Worm (Caenorhabditis elegans): ENCODE results near the gene gcsh-1.
A peak's percentile ranks its signal among the peaks of the same experiment; 100 is the strongest.
"Not testable (repeated sequence)": the region's sequence is repeated elsewhere in the genome, so short reads cannot be mapped to it uniquely, and the experiment has no call there.

Gene gcsh-1

ce11 chrX:14537625-14538024 lies 22.8 kb upstream of the gcsh-1 start:
- TF ChIP-seq ceh-36 (tag; optimal IDR thresholded peaks at IDR 0.05) (no peak), hmg-4 (GFP tag; optimal IDR thresholded peaks at IDR 0.05) (no peak), F13C5.2 (tag; optimal IDR thresholded peaks at IDR 0.05) (no peak), sea-1 (GFP tag; conservative IDR thresholded peaks at IDR 0.05) (no peak), ets-7 (tag; optimal IDR thresholded peaks at IDR 0.05) (no peak), hnd-1 (tag; optimal IDR thresholded peaks at IDR 0.05) (no peak), tbx-37 (GFP tag; conservative IDR thresholded peaks at IDR 0.05) (no peak), hmbx-1 (tag; optimal IDR thresholded peaks at IDR 0.05) (no peak), ceh-13 (GFP tag; optimal IDR thresholded peaks at IDR 0.05) (no peak), tbx-11 (GFP tag; IDR thresholded peaks at IDR 0.05) (no peak), tra-4 (tag; optimal IDR thresholded peaks at IDR 0.05) (no peak), scrt-1 (GFP tag; IDR thresholded peaks at IDR 0.05) (no peak), pes-1 (GFP tag; IDR thresholded peaks at IDR 0.05) (no peak), aly-1 (tag; optimal IDR thresholded peaks at IDR 0.05) (no peak), B0310.2 (tag; optimal IDR thresholded peaks at IDR 0.05) (no peak)

- TF ChIP-seq B0310.2 (tag; optimal IDR thresholded peaks at IDR 0.05): no peak
- no peak for TF ChIP-seq tbx-11 (GFP tag; IDR thresholded peaks at IDR 0.05)
- TF ChIP-seq F13C5.2 (tag; optimal IDR thresholded peaks at IDR 0.05): no peak
- no peak for TF ChIP-seq hmbx-1 (tag; optimal IDR thresholded peaks at IDR 0.05)
These were observed 21.0 kb upstream of the gcsh-1 start for ce11 chrX:14535913-14536312.

DNA sequence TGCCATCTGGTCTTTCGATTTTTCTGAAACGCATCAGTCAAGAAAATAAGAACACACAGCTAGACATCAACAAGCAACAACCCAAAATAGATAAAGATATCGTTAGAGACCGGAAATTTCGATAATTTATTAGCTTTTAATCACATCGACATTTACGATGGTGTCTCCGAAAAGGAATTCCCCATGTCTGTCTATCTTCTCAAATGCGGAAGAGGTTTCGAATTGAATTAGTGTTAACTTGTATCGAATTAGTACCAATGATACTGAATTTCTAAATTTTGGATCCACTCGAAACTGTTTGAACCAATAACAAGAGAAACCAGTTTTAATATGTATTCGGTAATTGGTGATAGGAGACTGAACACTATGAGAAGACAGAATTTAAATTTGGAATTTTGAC lies 19.7 kb upstream of the gcsh-1 start:
- TF ChIP-seq tra-4 (tag; optimal IDR thresholded peaks at IDR 0.05): no peak

DNA sequence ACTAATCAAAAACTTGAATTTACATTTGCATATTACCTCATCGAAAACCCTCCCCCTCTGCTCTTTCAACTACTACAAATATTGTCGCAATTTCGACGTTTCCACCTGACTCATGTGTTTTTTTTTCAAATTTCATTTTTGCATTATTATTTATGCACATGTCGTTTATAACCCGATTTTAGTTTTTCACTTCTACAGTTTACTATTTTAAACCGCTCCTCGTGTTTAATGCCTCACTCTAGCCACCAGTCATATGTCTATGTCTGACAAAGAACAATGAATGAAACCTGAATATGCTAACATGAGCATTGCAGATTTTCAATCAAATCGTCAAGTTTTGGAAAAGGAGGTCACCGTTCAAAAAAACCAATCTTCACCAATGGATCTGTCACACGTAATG lies 19.2 kb upstream of the gcsh-1 start, which contains the start of gene T24C2.5:
T24C2.5 (plus strand) TSS at position 301 of the 400 bp plus-strand sequence.
- no peak for TF ChIP-seq ets-7 (tag; optimal IDR thresholded peaks at IDR 0.05)

ce11 chrX:14530107-14530506 lies 15.2 kb upstream of the gcsh-1 start, which contains the start of gene nspc-20:
Gene nspc-20 (minus strand): TSS chrX:14530207.
- TF ChIP-seq tbx-11 (GFP tag; IDR thresholded peaks at IDR 0.05): no peak
- TF ChIP-seq aly-1 (tag; optimal IDR thresholded peaks at IDR 0.05): no peak
- no peak for TF ChIP-seq F13C5.2 (tag; optimal IDR thresholded peaks at IDR 0.05)
- no peak for TF ChIP-seq B0310.2 (tag; optimal IDR thresholded peaks at IDR 0.05)
- TF ChIP-seq ama-1 (optimal IDR thresholded peaks at IDR 0.05): no peak

DNA sequence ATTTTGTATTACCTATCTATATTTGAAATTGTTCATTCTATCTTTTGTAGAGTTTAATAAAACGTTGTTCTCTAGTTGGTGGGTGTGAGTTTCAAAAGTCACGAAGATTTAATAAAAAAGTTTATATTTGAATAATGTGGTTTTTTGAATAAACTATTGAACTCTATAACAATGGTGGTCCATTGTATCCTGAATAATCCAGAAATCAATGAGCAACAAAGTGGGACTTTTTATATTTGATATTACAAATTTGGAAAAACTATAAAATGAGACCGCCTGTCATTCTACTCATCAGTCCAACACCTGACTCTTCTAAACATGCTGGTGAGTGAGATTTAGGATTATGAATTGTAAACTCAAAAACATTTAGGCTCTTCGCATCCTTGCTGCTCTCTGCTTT lies 13.5 kb upstream of the gcsh-1 start, which contains the start of gene nspc-19:
nspc-19 (plus strand) TSS at position 301 of the 400 bp plus-strand sequence.
- TF ChIP-seq ama-1 (optimal IDR thresholded peaks at IDR 0.05); sea-1 (GFP tag; conservative IDR thresholded peaks at IDR 0.05); flt-1 (GFP tag; IDR thresholded peaks at IDR 0.05): not testable (repeated sequence)

DNA sequence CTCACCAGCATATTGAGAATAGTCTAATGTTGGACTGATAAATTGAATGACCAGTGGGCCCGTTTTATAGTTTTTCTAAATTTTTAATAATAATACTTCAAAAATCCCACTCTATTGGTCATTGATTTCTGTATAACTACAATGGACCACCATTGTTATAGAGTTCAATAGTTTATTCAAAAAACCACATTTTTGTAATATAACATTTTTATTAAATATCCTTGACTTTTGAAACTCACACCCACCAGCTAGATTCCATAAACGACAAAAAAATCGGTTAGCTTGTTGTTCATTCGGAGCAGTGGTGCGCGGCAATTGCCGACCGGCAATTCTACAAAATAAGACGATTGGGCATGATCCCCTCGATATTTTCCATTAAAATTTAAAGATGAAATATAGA lies 12.7 kb upstream of the gcsh-1 start, which contains the start of gene nspc-18:
nspc-18 (minus strand) TSS at position 101 of the 400 bp plus-strand sequence.
- TF ChIP-seq scrt-1 (GFP tag; IDR thresholded peaks at IDR 0.05) (no peak), B0310.2 (tag; optimal IDR thresholded peaks at IDR 0.05) (no peak), F13C5.2 (tag; optimal IDR thresholded peaks at IDR 0.05) (no peak), ets-7 (tag; optimal IDR thresholded peaks at IDR 0.05) (no peak), tbx-11 (GFP tag; IDR thresholded peaks at IDR 0.05) (no peak), tbx-37 (GFP tag; conservative IDR thresholded peaks at IDR 0.05) (no peak), ceh-13 (GFP tag; optimal IDR thresholded peaks at IDR 0.05) (no peak), hmg-4 (GFP tag; optimal IDR thresholded peaks at IDR 0.05) (no peak), aly-1 (tag; optimal IDR thresholded peaks at IDR 0.05) (no peak), pes-1 (GFP tag; IDR thresholded peaks at IDR 0.05) (no peak), ceh-36 (tag; optimal IDR thresholded peaks at IDR 0.05) (no peak), flt-1 (GFP tag; IDR thresholded peaks at IDR 0.05) (no peak), ama-1 (optimal IDR thresholded peaks at IDR 0.05) (no peak), sea-1 (GFP tag; conservative IDR thresholded peaks at IDR 0.05) (no peak)

- TF ChIP-seq tbx-11 (GFP tag; IDR thresholded peaks at IDR 0.05) (no peak), hnd-1 (tag; optimal IDR thresholded peaks at IDR 0.05) (no peak), sea-1 (GFP tag; conservative IDR thresholded peaks at IDR 0.05) (peak; percentile 79), pes-1 (GFP tag; IDR thresholded peaks at IDR 0.05) (no peak; the same call in 1 of the 2 replicates), ceh-36 (tag; optimal IDR thresholded peaks at IDR 0.05) (peak; percentile 8), tbx-37 (GFP tag; conservative IDR thresholded peaks at IDR 0.05) (peak; percentile 60), ceh-13 (GFP tag; optimal IDR thresholded peaks at IDR 0.05) (peak; percentile 39), F13C5.2 (tag; optimal IDR thresholded peaks at IDR 0.05) (peak; percentile 98), flt-1 (GFP tag; IDR thresholded peaks at IDR 0.05) (0 out of 2 replicates have a peak, but pooled peaks have one; percentile 8), ets-7 (tag; optimal IDR thresholded peaks at IDR 0.05) (no peak), hmg-4 (GFP tag; optimal IDR thresholded peaks at IDR 0.05) (peak; percentile 95)
These were observed 10.7 kb upstream of the gcsh-1 start for ce11 chrX:14525325-14526305.

DNA sequence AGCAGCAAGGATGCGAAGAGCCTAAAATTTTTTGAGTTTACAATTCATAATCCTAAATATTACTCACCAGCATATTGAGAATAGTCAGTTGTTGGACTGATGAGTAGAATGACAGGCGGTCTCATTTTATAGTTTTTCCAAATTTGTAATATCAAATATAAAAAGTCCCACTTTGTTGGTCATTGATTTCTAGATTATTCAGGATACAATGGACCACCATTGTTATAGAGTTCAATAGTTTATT lies 10.1 kb upstream of the gcsh-1 start, which contains the start of gene nspc-17:
nspc-17 (minus strand) TSS at position 101 of the 244 bp plus-strand sequence.
- not testable (repeated sequence) for TF ChIP-seq flt-1 (GFP tag; IDR thresholded peaks at IDR 0.05); ets-7 (tag; optimal IDR thresholded peaks at IDR 0.05); pes-1 (GFP tag; IDR thresholded peaks at IDR 0.05)

All from whole organism, early embryonic.